Worm (Caenorhabditis elegans) whole organism, L2 larva: ENCODE results near the gene F55C12.4.
"Not testable (repeated sequence)": the region's sequence is repeated elsewhere in the genome, so short reads cannot be mapped to it uniquely, and the experiment has no call there.

Experiments used
- F13H6.1 ChIP-seq: sonication (generic microtip); optimal IDR thresholded peaks from 2 replicates; lab custom pipeline; 2016; ENCODE audit warnings: missing genetic modification characterization, missing compliant biosample characterization
- R02D3.7 ChIP-seq: fragments of 150-350 bp; optimal IDR thresholded peaks from 2 replicates; lab custom pipeline; 2014; ENCODE audit warnings: missing biosample characterization, missing genetic modification characterization
- ZK546.5 ChIP-seq: sonication (generic microtip); optimal IDR thresholded peaks from 2 replicates; lab custom pipeline; 2017; ENCODE audit warnings: missing biosample characterization, missing genetic modification characterization
- ama-1 ChIP-seq: fragments of 150-350 bp; optimal IDR thresholded peaks from 2 replicates; lab custom pipeline; 2018; ENCODE audit warnings: inconsistent platforms
- blmp-1 ChIP-seq: sonication (generic microtip); optimal IDR thresholded peaks from 2 replicates; lab custom pipeline; 2017; ENCODE audit warnings: missing genetic modification characterization, mild to moderate bottlenecking, missing compliant biosample characterization, antibody characterized with exemption, moderate library complexity; ENCODE audit not compliant: insufficient read depth
- ceh-16 ChIP-seq: fragments of 150-350 bp; optimal IDR thresholded peaks from 2 replicates; lab custom pipeline; 2014; ENCODE audit warnings: missing biosample characterization, missing genetic modification characterization
- ceh-82 ChIP-seq: fragments of 150-350 bp; optimal IDR thresholded peaks from 2 replicates; lab custom pipeline; 2014; ENCODE audit warnings: missing biosample characterization, missing genetic modification characterization
- dmd-4 ChIP-seq: sonication (generic microtip); optimal IDR thresholded peaks from 2 replicates; lab custom pipeline; 2017; ENCODE audit warnings: missing biosample characterization, missing genetic modification characterization
- egl-27 ChIP-seq: sonication (generic microtip); optimal IDR thresholded peaks from 3 replicates; lab custom pipeline; 2017; ENCODE audit warnings: missing biosample characterization, missing genetic modification reagents, missing genetic modification characterization
- elt-3 ChIP-seq: sonication (generic microtip); optimal IDR thresholded peaks from 2 replicates; lab custom pipeline; 2017; ENCODE audit warnings: missing biosample characterization, missing genetic modification characterization
- fos-1 ChIP-seq: fragments of 150-350 bp; optimal IDR thresholded peaks from 2 replicates; lab custom pipeline; 2014; ENCODE audit warnings: missing biosample characterization, missing genetic modification characterization
- gmeb-1 ChIP-seq: fragments of 150-350 bp; optimal IDR thresholded peaks from 2 replicates; lab custom pipeline; 2014; ENCODE audit warnings: missing biosample characterization, missing genetic modification characterization
- lin-13 ChIP-seq: fragments of 150-350 bp; optimal IDR thresholded peaks from 2 replicates; lab custom pipeline; 2014; ENCODE audit warnings: missing biosample characterization, missing genetic modification reagents, missing genetic modification characterization
- lin-39 ChIP-seq: fragments of 150-350 bp; optimal IDR thresholded peaks from 2 replicates; lab custom pipeline; 2014; ENCODE audit warnings: missing biosample characterization, missing genetic modification reagents, missing genetic modification characterization
- lsy-2 ChIP-seq, 2 experiments: fragments of 150-350 bp in 1 of 2; sonication (generic microtip) in 1 of 2; optimal IDR thresholded peaks; 2 replicates each; lab custom pipeline; 2014 to 2017; ENCODE audit warnings: missing biosample characterization in 2 of 2, missing genetic modification characterization in 2 of 2
- mab-5 ChIP-seq: fragments of 150-350 bp; optimal IDR thresholded peaks from 2 replicates; lab custom pipeline; 2014; ENCODE audit warnings: missing biosample characterization, missing genetic modification characterization
- mbf-1 ChIP-seq: sonication (generic microtip); optimal IDR thresholded peaks from 2 replicates; lab custom pipeline; 2017; ENCODE audit warnings: missing biosample characterization, missing genetic modification characterization
- mdl-1 ChIP-seq, 2 experiments: fragments of 150-350 bp in 1 of 2; sonication (generic microtip) in 1 of 2; optimal IDR thresholded peaks; 2 replicates each; lab custom pipeline; 2017; ENCODE audit warnings: missing biosample characterization in 2 of 2, missing genetic modification characterization in 2 of 2
- nhr-10 ChIP-seq: sonication (generic microtip); optimal IDR thresholded peaks from 2 replicates; lab custom pipeline; 2017; ENCODE audit warnings: missing biosample characterization, missing genetic modification characterization
- nhr-12 ChIP-seq: fragments of 150-350 bp; optimal IDR thresholded peaks from 2 replicates; lab custom pipeline; 2014; ENCODE audit warnings: missing biosample characterization, missing genetic modification characterization
- nhr-21 ChIP-seq: fragments of 150-350 bp; optimal IDR thresholded peaks from 2 replicates; lab custom pipeline; 2014; ENCODE audit warnings: missing biosample characterization, missing genetic modification characterization
- nhr-23 ChIP-seq: fragments of 150-350 bp; optimal IDR thresholded peaks from 2 replicates; lab custom pipeline; 2014; ENCODE audit warnings: missing biosample characterization, missing genetic modification reagents, missing genetic modification characterization
- nhr-6 ChIP-seq: fragments of 150-350 bp; optimal IDR thresholded peaks from 2 replicates; lab custom pipeline; 2014; ENCODE audit warnings: missing biosample characterization, missing genetic modification characterization
- nhr-77 ChIP-seq: fragments of 150-350 bp; optimal IDR thresholded peaks from 2 replicates; lab custom pipeline; 2014; ENCODE audit warnings: missing biosample characterization, missing genetic modification characterization
- peb-1 ChIP-seq: fragments of 150-350 bp; optimal IDR thresholded peaks from 2 replicates; lab custom pipeline; 2014; ENCODE audit warnings: missing biosample characterization, missing genetic modification characterization
- sem-4 ChIP-seq: fragments of 150-350 bp; optimal IDR thresholded peaks from 2 replicates; lab custom pipeline; 2014; ENCODE audit warnings: missing biosample characterization, missing genetic modification reagents, missing genetic modification characterization
- sma-3 ChIP-seq: sonication (generic microtip); optimal IDR thresholded peaks from 2 replicates; lab custom pipeline; 2016; ENCODE audit warnings: missing genetic modification reagents, missing genetic modification characterization, missing compliant biosample characterization
- sma-9 ChIP-seq, 2 experiments: fragments of 150-350 bp in 1 of 2; sonication (generic microtip) in 1 of 2; optimal IDR thresholded peaks; 2 replicates each; lab custom pipeline; 2014 to 2016; ENCODE audit warnings: missing genetic modification characterization in 2 of 2, mild to moderate bottlenecking in 1 of 2, missing biosample characterization in 1 of 2, missing compliant biosample characterization in 1 of 2, missing genetic modification reagents in 1 of 2, moderate library complexity in 1 of 2
- unc-39 ChIP-seq: fragments of 150-350 bp; optimal IDR thresholded peaks from 2 replicates; lab custom pipeline; 2014; ENCODE audit warnings: missing biosample characterization, missing genetic modification characterization
- unc-55 ChIP-seq: fragments of 150-350 bp; sonication (generic microtip); optimal IDR thresholded peaks from 3 replicates; lab custom pipeline; 2014; ENCODE audit warnings: missing biosample characterization, missing genetic modification reagents, missing genetic modification characterization
- zag-1 ChIP-seq: fragments of 150-350 bp; optimal IDR thresholded peaks from 2 replicates; lab custom pipeline; 2014; ENCODE audit warnings: missing biosample characterization, missing genetic modification characterization
- ztf-1 ChIP-seq: fragments of 200-800 bp; sonication (Bioruptor generic); conservative IDR thresholded peaks from 2 replicates; pipeline ENCODE4 v1.3.6; 2022; ENCODE audit warnings: missing genetic modification characterization, missing compliant biosample characterization
- ztf-11 ChIP-seq: sonication (generic microtip); optimal IDR thresholded peaks from 2 replicates; lab custom pipeline; 2017; ENCODE audit warnings: missing biosample characterization, missing genetic modification characterization
- ztf-4 ChIP-seq: fragments of 150-350 bp; optimal IDR thresholded peaks from 2 replicates; lab custom pipeline; 2014; ENCODE audit warnings: missing biosample characterization, missing genetic modification characterization

F55C12.4 gene

ce11 chrII:5819655-5820054, 38.6 kb downstream of the F55C12.4 start:
- TF ChIP-seq unc-55 (GFP tag; lab: Kevin White, UChicago) = peak; percentile 71
- peak; percentile 16 for TF ChIP-seq sma-3 (GFP tag; lab: Kevin White, UChicago)
- peak; percentile 12 for TF ChIP-seq sma-9 (GFP tag; optimal IDR thresholded peaks at IDR 0.05; lab: Kevin White, UChicago)
- no peak for TF ChIP-seq sma-9 (tag; optimal IDR thresholded peaks at IDR 0.05; lab: Kevin White, UChicago)
- TF ChIP-seq zag-1 (tag; lab: Kevin White, UChicago) = no peak
- TF ChIP-seq blmp-1 (tag; lab: Kevin White, UChicago) = no peak
- no peak for TF ChIP-seq mbf-1 (tag; lab: Kevin White, UChicago)
- no peak for TF ChIP-seq lin-13 (GFP tag; lab: Kevin White, UChicago)
- TF ChIP-seq fos-1 (tag; lab: Kevin White, UChicago) = no peak
- TF ChIP-seq nhr-23 (tag; lab: Kevin White, UChicago) = no peak

DNA sequence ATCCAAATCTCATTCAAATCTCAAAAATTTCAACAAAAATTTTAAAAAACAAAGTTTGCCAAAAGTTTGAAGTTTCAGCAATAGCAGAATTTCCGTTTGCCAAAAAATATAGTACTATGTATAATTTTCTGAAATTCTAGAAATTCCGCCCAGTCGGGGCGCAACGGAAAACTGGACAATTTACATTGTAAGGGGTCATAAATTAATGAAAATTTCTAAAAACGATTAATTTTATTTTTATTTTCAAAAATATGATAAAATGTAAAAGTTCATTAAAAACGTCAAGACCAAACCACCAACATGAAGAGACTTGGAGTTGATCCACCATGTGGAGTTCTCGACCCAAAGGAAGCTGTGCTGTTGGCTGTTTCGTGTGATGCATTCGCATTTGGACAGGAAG, 39.9 kb downstream of the F55C12.4 start, which contains the start of gene ZK1248.4:
ZK1248.4 (plus strand) TSS at position 301 of the 400 bp plus-strand sequence.
- no peak for TF ChIP-seq nhr-6
- TF ChIP-seq gmeb-1 = no peak
- TF ChIP-seq egl-27 = no peak
- no peak for TF ChIP-seq sem-4
- no peak for TF ChIP-seq ZK546.5 (tag; lab: Kevin White, UChicago)
- TF ChIP-seq mab-5 (tag; lab: Kevin White, UChicago) = no peak
- no peak for TF ChIP-seq dmd-4 (tag; lab: Kevin White, UChicago)
- TF ChIP-seq nhr-23 (tag; lab: Kevin White, UChicago) = no peak
- TF ChIP-seq elt-3 (tag; lab: Kevin White, UChicago) = no peak
- no peak for TF ChIP-seq nhr-12 (tag; lab: Kevin White, UChicago)
- no peak for TF ChIP-seq ceh-82 (tag; lab: Kevin White, UChicago)
- no peak for TF ChIP-seq unc-39 (tag; lab: Kevin White, UChicago)
- no peak for TF ChIP-seq nhr-77
- no peak for TF ChIP-seq mbf-1 (tag; lab: Kevin White, UChicago)
- TF ChIP-seq R02D3.7 (tag; lab: Kevin White, UChicago) = no peak
- TF ChIP-seq mdl-1 (tag; optimal IDR thresholded peaks at IDR 0.05; lab: Kevin White, UChicago) = no peak
- TF ChIP-seq F13H6.1 = no peak

DNA sequence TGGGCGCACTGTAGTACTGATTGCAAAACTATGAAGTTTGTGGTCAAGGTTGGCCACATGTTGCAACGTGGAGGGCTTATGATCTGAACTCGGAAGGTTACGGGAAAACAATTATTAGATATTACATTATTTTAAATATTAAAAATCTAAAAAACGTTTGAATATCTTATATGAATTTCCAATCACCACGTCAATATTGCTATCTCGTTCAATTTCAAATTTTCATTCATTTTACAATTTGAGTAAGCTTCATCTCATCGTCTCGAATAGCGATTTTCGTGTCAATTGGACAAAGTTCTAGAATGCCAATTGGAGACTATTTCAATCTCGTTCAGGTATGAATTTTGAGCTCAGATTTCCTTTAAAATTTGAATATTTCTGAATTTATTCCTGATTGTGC, 41.9 kb downstream of the F55C12.4 start, which contains the start of gene ZK1248.20:
ZK1248.20 (plus strand) TSS at position 301 of the 400 bp plus-strand sequence.
- no peak for TF ChIP-seq nhr-10

DNA sequence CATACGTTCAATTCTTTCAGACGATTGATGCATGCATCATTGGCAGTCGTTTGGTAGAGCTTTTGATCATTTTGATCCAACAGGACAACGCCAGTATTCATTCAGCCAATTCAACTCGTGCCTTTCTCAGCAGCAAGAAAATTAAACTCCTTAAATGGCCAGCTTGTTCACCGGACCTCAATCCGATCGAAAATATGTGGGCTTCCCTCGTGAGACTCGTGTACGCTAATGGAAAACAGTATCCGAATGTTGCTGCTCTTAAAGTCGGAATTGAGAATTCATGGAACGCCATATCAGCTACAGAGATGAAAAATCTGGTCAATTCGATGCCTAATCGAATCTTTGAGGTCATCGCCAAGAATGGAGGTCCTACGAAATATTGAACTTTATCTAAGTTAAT, 42.8 kb downstream of the F55C12.4 start, which contains the start of gene wago-5:
wago-5 (minus strand) TSS at position 101 of the 400 bp plus-strand sequence.
- not testable (repeated sequence) for TF ChIP-seq peb-1; nhr-23 (tag; lab: Kevin White, UChicago); fos-1 (tag; lab: Kevin White, UChicago)

- TF ChIP-seq ztf-11 (tag; lab: Kevin White, UChicago) (no peak), ztf-4 (tag; lab: Kevin White, UChicago) (no peak), zag-1 (tag; lab: Kevin White, UChicago) (no peak), lin-39 (tag; lab: Kevin White, UChicago) (no peak), ama-1 (lab: Kevin White, UChicago) (no peak), lsy-2 (tag; optimal IDR thresholded peaks at IDR 0.05; lab: Kevin White, UChicago) (no peak), sma-3 (GFP tag; lab: Kevin White, UChicago) (no peak), ztf-1 (GFP tag; lab: Robert Waterston, UW) (no peak), dmd-4 (tag; lab: Kevin White, UChicago) (no peak), ceh-16 (tag; lab: Kevin White, UChicago) (no peak), nhr-6 (no peak), mab-5 (tag; lab: Kevin White, UChicago) (no peak), nhr-21 (no peak), sem-4 (no peak), ceh-82 (tag; lab: Kevin White, UChicago) (no peak)
These were observed 48.0 kb downstream of the F55C12.4 start, which contains the start of the genes msp-64 and ZK1248.5 for ce11 chrII:5810230-5810629. TSS of gene msp-64 (minus strand) at chrII:5810330. TSS of gene ZK1248.5 (plus strand) at chrII:5810514.
